Worm (Caenorhabditis elegans): ENCODE measurements around the gene str-114.

The str-114 gene

DNA sequence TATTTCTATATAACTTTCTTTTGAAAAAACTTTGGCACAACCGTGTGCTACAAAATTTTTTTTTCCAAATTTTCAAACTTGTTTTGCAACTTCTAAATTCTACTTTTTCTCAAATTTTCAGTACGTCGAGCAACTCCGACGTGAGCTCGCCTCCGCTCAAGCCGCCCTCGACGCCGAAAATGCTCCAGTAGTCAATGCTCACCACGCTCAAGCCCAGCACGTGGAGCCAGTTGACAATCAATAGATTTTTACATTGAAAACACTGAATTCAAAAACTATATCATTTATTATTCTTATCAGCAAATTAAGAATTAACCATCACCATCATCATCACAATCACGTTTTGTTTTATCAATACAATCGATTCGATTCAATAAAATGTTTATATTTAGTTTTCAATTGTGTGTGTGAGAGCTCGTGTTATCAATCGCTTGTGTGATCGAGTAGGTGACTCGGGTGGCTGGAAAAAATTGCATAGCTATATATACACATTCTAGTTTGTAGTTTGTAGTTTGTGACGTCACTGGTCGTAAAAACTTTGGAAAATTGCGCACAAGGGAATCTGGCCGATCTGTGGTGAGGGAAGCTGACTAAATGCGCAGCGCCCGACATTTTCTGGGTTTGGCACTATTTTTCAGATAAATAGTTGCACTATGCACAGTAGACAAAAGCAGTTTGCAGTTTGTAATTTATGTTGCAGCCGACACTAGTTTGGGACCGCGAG is 15.1 kb upstream of the str-114 start (continued):
- TF ChIP-seq hlh-26 (GFP tag; conservative IDR thresholded peaks at IDR 0.05) (no peak), tbp1 (GFP tag; optimal IDR thresholded peaks at IDR 0.05) (peak; percentile 41), T07F8.4 (tag; optimal IDR thresholded peaks at IDR 0.05) (no peak), fkh-3 (tag; optimal IDR thresholded peaks at IDR 0.05) (no peak), B0019.2 (GFP tag; conservative IDR thresholded peaks at IDR 0.05) (no peak), ceh-27 (GFP tag; optimal IDR thresholded peaks at IDR 0.05) (no peak), lin-26 (GFP tag; IDR thresholded peaks at IDR 0.05) (no peak), let-607 (tag; optimal IDR thresholded peaks at IDR 0.05) (peak in 1 of 2 experiments; percentile 36), F52B5.7 (tag; optimal IDR thresholded peaks at IDR 0.05) (no peak), Y56A3A.18 (GFP tag; IDR thresholded peaks at IDR 0.05) (peak; percentile 34; the same call in 1 of the 2 replicates), mel-28 (tag; optimal IDR thresholded peaks at IDR 0.05; ENCODE audit: borderline replicate concordance) (no peak), F22D6.2 (tag; optimal IDR thresholded peaks at IDR 0.05) (no peak), egrh-3 (GFP tag; IDR thresholded peaks at IDR 0.05) (no peak), F23B12.7 (tag; optimal IDR thresholded peaks at IDR 0.05; ENCODE audit: insufficient read depth) (no peak), B0336.3 (GFP tag; IDR thresholded peaks at IDR 0.05) (peak; percentile 92), madf-3 (GFP tag; IDR thresholded peaks at IDR 0.05) (no peak), madf-8 (GFP tag; conservative IDR thresholded peaks at IDR 0.05) (no peak), nhr-90 (tag; optimal IDR thresholded peaks at IDR 0.05) (peak; percentile 87), Y79H2A.3 (GFP tag; conservative IDR thresholded peaks at IDR 0.05) (no peak), ztf-26 (tag; optimal IDR thresholded peaks at IDR 0.05) (no peak), chd-7 (tag; optimal IDR thresholded peaks at IDR 0.05) (peak; percentile 64), C17E4.6 (GFP tag; IDR thresholded peaks at IDR 0.05) (no peak), ZK185.1 (tag; optimal IDR thresholded peaks at IDR 0.05; ENCODE audit: poor library complexity, severe bottlenecking) (no peak), him-1 (tag; optimal IDR thresholded peaks at IDR 0.05) (no peak), ceh-40 (GFP tag; IDR thresholded peaks at IDR 0.05) (no peak), ceh-79 (tag; optimal IDR thresholded peaks at IDR 0.05) (no peak), zim-3 (tag; optimal IDR thresholded peaks at IDR 0.05) (peak; percentile 17), F49E8.2 (tag; optimal IDR thresholded peaks at IDR 0.05; ENCODE audit: insufficient read depth) (no peak), rec-8 (tag; optimal IDR thresholded peaks at IDR 0.05) (no peak), akir-1 (GFP tag; optimal IDR thresholded peaks at IDR 0.05) (no peak), mxl-1 (tag; optimal IDR thresholded peaks at IDR 0.05) (no peak), B0261.1 (tag; optimal IDR thresholded peaks at IDR 0.05) (no peak), aptf-2 (GFP tag; conservative IDR thresholded peaks at IDR 0.05) (no peak), dox-1 (GFP tag; IDR thresholded peaks at IDR 0.05) (peak; percentile 44; the same call in 1 of the 2 replicates), ceh-100 (GFP tag; IDR thresholded peaks at IDR 0.05) (no peak), nfya-1 (tag; optimal IDR thresholded peaks at IDR 0.05; ENCODE audit: borderline replicate concordance, insufficient read depth) (no peak), attf-5 (GFP tag; optimal IDR thresholded peaks at IDR 0.05) (peak; percentile 48)

DNA sequence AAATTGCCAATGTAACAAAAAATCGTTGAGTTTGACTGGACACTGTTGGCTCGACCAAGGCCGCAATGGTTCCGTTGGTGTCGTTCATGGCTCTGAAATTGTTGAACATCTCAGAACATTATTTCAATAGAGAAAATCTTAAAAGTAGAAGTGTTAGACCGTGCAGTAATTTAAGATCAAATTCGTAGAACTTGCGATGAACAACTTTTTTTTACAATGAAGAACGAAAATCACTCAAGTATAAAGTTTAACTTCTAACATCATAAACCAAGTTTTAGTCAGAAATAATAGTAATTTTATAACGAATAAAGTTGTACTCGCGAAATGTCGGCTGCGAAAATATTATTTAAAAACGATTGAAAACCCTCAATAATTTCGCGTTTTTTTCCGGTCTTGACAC is 12.5 kb upstream of the str-114 start, which contains the start of gene srx-41:
Gene srx-41 (minus strand): TSS at position 101 of the 400 bp plus-strand sequence.
- TF ChIP-seq F52B5.7 (tag; optimal IDR thresholded peaks at IDR 0.05) (no peak), B0336.3 (GFP tag; IDR thresholded peaks at IDR 0.05) (no peak), rcor-1 (GFP tag; IDR thresholded peaks at IDR 0.05) (no peak), ceh-58 (GFP tag; IDR thresholded peaks at IDR 0.05) (no peak), mcd-1 (GFP tag; IDR thresholded peaks at IDR 0.05) (no peak), sdz-38 (tag; optimal IDR thresholded peaks at IDR 0.05) (no peak), nfya-1 (tag; optimal IDR thresholded peaks at IDR 0.05; ENCODE audit: borderline replicate concordance, insufficient read depth) (no peak), attf-5 (GFP tag; optimal IDR thresholded peaks at IDR 0.05) (no peak), D2030.7 (GFP tag; IDR thresholded peaks at IDR 0.05) (no peak), egrh-3 (GFP tag; IDR thresholded peaks at IDR 0.05) (no peak), ztf-28 (GFP tag; IDR thresholded peaks at IDR 0.05) (no peak), lin-40 (tag; optimal IDR thresholded peaks at IDR 0.05) (no peak), F55B11.4 (tag; optimal IDR thresholded peaks at IDR 0.05; ENCODE audit: borderline replicate concordance, insufficient read depth) (no peak), Y53F4B.3 (GFP tag; IDR thresholded peaks at IDR 0.05) (no peak), ceh-40 (GFP tag; IDR thresholded peaks at IDR 0.05) (no peak), attf-6 (GFP tag; IDR thresholded peaks at IDR 0.05) (no peak), Y56A3A.18 (GFP tag; IDR thresholded peaks at IDR 0.05) (no peak), F22D6.2 (tag; optimal IDR thresholded peaks at IDR 0.05) (no peak)

All from whole organism, young adult.